Worm (Caenorhabditis elegans) whole organism, L1 larva: ENCODE results near the gene R10E11.5.
A peak's percentile ranks its signal among the peaks of the same experiment; 100 is the strongest.

Source experiments
- C04F5.9 ChIP-seq: sonication (generic microtip); optimal IDR thresholded peaks from 2 replicates; lab custom pipeline; 2016; ENCODE audit warnings: missing genetic modification characterization, missing compliant biosample characterization
- Y116A8C.19 ChIP-seq: sonication (generic microtip); optimal IDR thresholded peaks from 2 replicates; lab custom pipeline; 2016; ENCODE audit warnings: missing compliant biosample characterization, missing genetic modification characterization, borderline replicate concordance
- aly-2 ChIP-seq: fragments of 150-350 bp; optimal IDR thresholded peaks from 2 replicates; lab custom pipeline; 2014; ENCODE audit warnings: missing biosample characterization, missing genetic modification characterization
- ama-1 ChIP-seq: fragments of 150-350 bp; optimal IDR thresholded peaks from 2 replicates; lab custom pipeline; 2014
- ceh-63 ChIP-seq: fragments of 200-800 bp; sonication (Bioruptor generic); optimal IDR thresholded peaks from 2 replicates; lab custom pipeline; 2018; ENCODE audit warnings: mild to moderate bottlenecking, missing genetic modification characterization, missing compliant biosample characterization
- ceh-90 ChIP-seq: sonication (generic microtip); optimal IDR thresholded peaks from 2 replicates; lab custom pipeline; 2016; ENCODE audit warnings: missing genetic modification characterization, missing compliant biosample characterization
- dpl-1 ChIP-seq, 3 experiments: fragments of 150-350 bp in 2 of 3; sonication (generic microtip) in 1 of 3; optimal IDR thresholded peaks; 2 replicates each; lab custom pipeline; 2014 to 2017; ENCODE audit warnings: missing biosample characterization in 3 of 3, missing genetic modification characterization in 3 of 3, missing genetic modification reagents in 3 of 3
- dsc-1 ChIP-seq: sonication (generic microtip); optimal IDR thresholded peaks from 2 replicates; lab custom pipeline; 2016; ENCODE audit warnings: mild to moderate bottlenecking, missing genetic modification characterization, missing compliant biosample characterization
- efl-1 ChIP-seq, 4 experiments: fragments of 150-350 bp; optimal IDR thresholded peaks in 3 of 4; peaks in 1 of 4; 1 replicate in 1 of 4; 2 replicates in 3 of 4; lab custom pipeline; 2014; ENCODE audit warnings: missing biosample characterization in 2 of 4, missing genetic modification characterization in 2 of 4, missing genetic modification reagents in 2 of 4
- efl-3 ChIP-seq: fragments of 200-800 bp; sonication (Bioruptor generic); optimal IDR thresholded peaks from 2 replicates; lab custom pipeline; 2018; ENCODE audit warnings: mild to moderate bottlenecking, missing genetic modification characterization, missing compliant biosample characterization
- egl-27 ChIP-seq, 2 experiments: fragments of 150-350 bp in 1 of 2; sonication (generic microtip); optimal IDR thresholded peaks; 3 replicates each; lab custom pipeline; 2017 to 2018; ENCODE audit warnings: missing biosample characterization in 2 of 2, missing genetic modification characterization in 2 of 2, missing genetic modification reagents in 2 of 2
- ets-5 ChIP-seq: fragments of 200-800 bp; sonication (Bioruptor generic); IDR thresholded peaks from 2 replicates; pipeline ENCODE4 v1.3.6; 2022; ENCODE audit warnings: missing genetic modification characterization, missing compliant biosample characterization
- fkh-4 ChIP-seq: sonication (generic microtip); optimal IDR thresholded peaks from 2 replicates; lab custom pipeline; 2016; ENCODE audit warnings: missing compliant biosample characterization, missing genetic modification characterization, borderline replicate concordance
- fkh-8 ChIP-seq: sonication (generic microtip); optimal IDR thresholded peaks from 2 replicates; lab custom pipeline; 2016; ENCODE audit warnings: mild to moderate bottlenecking, missing genetic modification characterization, missing compliant biosample characterization
- fos-1 ChIP-seq: fragments of 150-350 bp; optimal IDR thresholded peaks from 2 replicates; lab custom pipeline; 2014; ENCODE audit warnings: missing biosample characterization, missing genetic modification characterization
- hlh-17 ChIP-seq: fragments of 200-800 bp; sonication (Bioruptor generic); optimal IDR thresholded peaks from 2 replicates; lab custom pipeline; 2018; ENCODE audit warnings: missing genetic modification characterization, mild to moderate bottlenecking, missing compliant biosample characterization, moderate library complexity, borderline replicate concordance
- hlh-4 ChIP-seq: sonication (generic microtip); optimal IDR thresholded peaks from 2 replicates; lab custom pipeline; 2016; ENCODE audit warnings: mild to moderate bottlenecking, missing genetic modification characterization, missing compliant biosample characterization
- lin-15B ChIP-seq: fragments of 150-350 bp; sonication (generic microtip); optimal IDR thresholded peaks from 3 replicates; lab custom pipeline; 2014; ENCODE audit warnings: missing biosample characterization, missing genetic modification characterization
- lin-35 ChIP-seq, 2 experiments: fragments of 150-350 bp; optimal IDR thresholded peaks; 2 replicates each; lab custom pipeline; 2014; ENCODE audit warnings: missing biosample characterization in 2 of 2, missing genetic modification characterization in 2 of 2, missing genetic modification reagents in 2 of 2
- lin-39 ChIP-seq: fragments of 150-350 bp; optimal IDR thresholded peaks from 2 replicates; lab custom pipeline; 2014; ENCODE audit warnings: missing biosample characterization, missing genetic modification reagents, missing genetic modification characterization
- lir-3 ChIP-seq: sonication (generic microtip); optimal IDR thresholded peaks from 2 replicates; lab custom pipeline; 2016; ENCODE audit warnings: mild to moderate bottlenecking, missing genetic modification characterization, moderate library complexity, missing compliant biosample characterization; ENCODE audit not compliant: poor library complexity
- lsy-2 ChIP-seq, 2 experiments: fragments of 150-350 bp; optimal IDR thresholded peaks; 2 replicates each; lab custom pipeline; 2014; ENCODE audit warnings: missing biosample characterization in 2 of 2, missing genetic modification characterization in 2 of 2
- mdl-1 ChIP-seq, 2 experiments: fragments of 150-350 bp; optimal IDR thresholded peaks; 2 replicates each; lab custom pipeline; 2014 to 2017; ENCODE audit warnings: missing biosample characterization in 2 of 2, missing genetic modification characterization in 2 of 2, inconsistent platforms in 1 of 2
- mef-2 ChIP-seq: fragments of 150-350 bp; optimal IDR thresholded peaks from 2 replicates; lab custom pipeline; 2014; ENCODE audit warnings: missing biosample characterization, missing genetic modification characterization
- nhr-12 ChIP-seq: sonication (generic microtip); optimal IDR thresholded peaks from 2 replicates; lab custom pipeline; 2017; ENCODE audit warnings: missing biosample characterization, missing genetic modification characterization
- nhr-20 ChIP-seq: sonication (generic microtip); optimal IDR thresholded peaks from 2 replicates; lab custom pipeline; 2016; ENCODE audit warnings: mild to moderate bottlenecking, missing genetic modification characterization, missing compliant biosample characterization
- nhr-28 ChIP-seq: fragments of 150-350 bp; optimal IDR thresholded peaks from 2 replicates; lab custom pipeline; 2014; ENCODE audit warnings: missing biosample characterization, missing genetic modification characterization
- nhr-47 ChIP-seq: sonication (generic microtip); optimal IDR thresholded peaks from 2 replicates; lab custom pipeline; 2016; ENCODE audit warnings: mild to moderate bottlenecking, missing genetic modification characterization, moderate library complexity, missing compliant biosample characterization
- nhr-71 ChIP-seq: sonication (generic microtip); optimal IDR thresholded peaks from 2 replicates; lab custom pipeline; 2016; ENCODE audit warnings: mild to moderate bottlenecking, missing genetic modification characterization, moderate library complexity, missing compliant biosample characterization
- nhr-76 ChIP-seq: sonication (generic microtip); optimal IDR thresholded peaks from 2 replicates; lab custom pipeline; 2017; ENCODE audit warnings: missing biosample characterization, missing genetic modification characterization
- nhr-84 ChIP-seq: sonication (generic microtip); optimal IDR thresholded peaks from 2 replicates; lab custom pipeline; 2017; ENCODE audit warnings: missing biosample characterization, missing genetic modification characterization
- nhr-85 ChIP-seq: sonication (generic microtip); peaks from one replicate; lab custom pipeline; 2016; ENCODE audit warnings: missing genetic modification characterization, inconsistent platforms, missing compliant biosample characterization
- nhr-90 ChIP-seq: sonication (generic microtip); optimal IDR thresholded peaks from 2 replicates; lab custom pipeline; 2016; ENCODE audit warnings: mild to moderate bottlenecking, missing genetic modification characterization, missing compliant biosample characterization; ENCODE audit not compliant: poor library complexity
- pax-3 ChIP-seq: fragments of 200-800 bp; sonication (Bioruptor generic); optimal IDR thresholded peaks from 2 replicates; lab custom pipeline; 2018; ENCODE audit warnings: mild to moderate bottlenecking, missing genetic modification characterization, moderate library complexity, missing compliant biosample characterization
- rnt-1 ChIP-seq: sonication (generic microtip); optimal IDR thresholded peaks from 2 replicates; lab custom pipeline; 2016; ENCODE audit warnings: mild to moderate bottlenecking, missing genetic modification characterization, moderate library complexity, missing compliant biosample characterization
- sox-4 ChIP-seq: sonication (generic microtip); optimal IDR thresholded peaks from 2 replicates; lab custom pipeline; 2016; ENCODE audit warnings: missing genetic modification characterization, missing compliant biosample characterization
- sup-37 ChIP-seq: fragments of 200-800 bp; sonication (Bioruptor generic); optimal IDR thresholded peaks from 2 replicates; lab custom pipeline; 2018; ENCODE audit warnings: mild to moderate bottlenecking, missing genetic modification characterization, missing compliant biosample characterization
- swsn-7 ChIP-seq: sonication (generic microtip); optimal IDR thresholded peaks from 2 replicates; lab custom pipeline; 2016; ENCODE audit warnings: missing genetic modification characterization, missing compliant biosample characterization
- tlp-1 ChIP-seq: fragments of 150-350 bp; optimal IDR thresholded peaks from 2 replicates; lab custom pipeline; 2014; ENCODE audit warnings: missing biosample characterization, missing genetic modification characterization
- unc-98 ChIP-seq: fragments of 200-800 bp; sonication (Bioruptor generic); IDR thresholded peaks from 2 replicates; pipeline ENCODE4 v1.3.6; 2022; ENCODE audit warnings: missing genetic modification characterization, missing compliant biosample characterization
- xbp-1 ChIP-seq: sonication (generic microtip); optimal IDR thresholded peaks from 2 replicates; lab custom pipeline; 2016; ENCODE audit warnings: missing genetic modification characterization, missing compliant biosample characterization
- zip-4 ChIP-seq: fragments of 200-800 bp; sonication (Bioruptor generic); optimal IDR thresholded peaks from 2 replicates; lab custom pipeline; 2018; ENCODE audit warnings: mild to moderate bottlenecking, missing genetic modification characterization, moderate library complexity, missing compliant biosample characterization
- ztf-11 ChIP-seq, 2 experiments: sonication (generic microtip); optimal IDR thresholded peaks; 2 replicates each; lab custom pipeline; 2016 to 2017; ENCODE audit warnings: missing genetic modification characterization in 2 of 2, missing biosample characterization in 1 of 2, missing compliant biosample characterization in 1 of 2

The R10E11.5 gene

DNA sequence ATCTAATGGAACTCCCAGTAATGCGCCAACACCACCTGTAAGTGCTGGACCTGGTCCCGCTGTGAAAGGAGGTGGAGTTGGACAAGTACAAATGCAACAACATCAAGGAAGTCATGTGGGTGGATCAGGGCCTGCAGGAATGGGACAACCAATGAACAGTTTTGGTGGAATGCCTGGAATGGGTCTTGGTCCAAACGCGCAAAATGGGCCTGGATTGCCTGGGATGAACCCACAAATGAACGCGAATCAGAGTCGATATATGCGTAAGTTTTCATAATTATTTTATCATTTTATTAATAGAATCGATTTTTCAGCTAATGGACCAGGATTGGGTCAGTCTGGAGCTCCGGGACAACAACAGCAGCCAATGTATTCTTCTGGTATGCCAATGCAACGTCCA is 17.1 kb downstream of the R10E11.5 start:
- no peak for TF ChIP-seq pax-3
- TF ChIP-seq hlh-4 (tag; lab: Kevin White, UChicago), result no peak
- TF ChIP-seq efl-1 (optimal IDR thresholded peaks at IDR 0.05; lab: Kevin White, UChicago), result no peak
- peak in 1 of 2 experiments; percentile 90 for TF ChIP-seq efl-1 (GFP tag; optimal IDR thresholded peaks at IDR 0.05 in 1 of 2; lab: Kevin White, UChicago)
- no peak for TF ChIP-seq ceh-90 (tag; lab: Kevin White, UChicago)
- TF ChIP-seq ztf-11 (tag; optimal IDR thresholded peaks at IDR 0.05; lab: Kevin White, UChicago), result no peak
- TF ChIP-seq Y116A8C.19 (tag; lab: Kevin White, UChicago), result no peak
- no peak for TF ChIP-seq lir-3 (tag; lab: Kevin White, UChicago)

ce11 chrIII:9770590-9770989 is 18.9 kb downstream of the R10E11.5 start:
- TF ChIP-seq efl-1 (optimal IDR thresholded peaks at IDR 0.05; lab: Kevin White, UChicago) (no peak), efl-1 (GFP tag; optimal IDR thresholded peaks at IDR 0.05 in 1 of 2; lab: Kevin White, UChicago) (no peak), zip-4 (no peak), dpl-1 (GFP tag; optimal IDR thresholded peaks at IDR 0.05; lab: Kevin White, UChicago) (no peak), ceh-90 (tag; lab: Kevin White, UChicago) (no peak), nhr-20 (tag; lab: Kevin White, UChicago) (no peak), nhr-85 (tag; lab: Kevin White, UChicago) (no peak), lsy-2 (tag; optimal IDR thresholded peaks at IDR 0.05; lab: Kevin White, UChicago) (no peak), lin-15B (tag; lab: Kevin White, UChicago) (no peak), sup-37 (GFP tag; lab: Kevin White, UChicago) (no peak), ceh-63 (GFP tag; lab: Kevin White, UChicago) (no peak), nhr-84 (no peak), rnt-1 (tag; lab: Kevin White, UChicago) (no peak), egl-27 (tag; optimal IDR thresholded peaks at IDR 0.05; lab: Kevin White, UChicago) (no peak)
- TF ChIP-seq, all 84 proteins: peak for 0

DNA sequence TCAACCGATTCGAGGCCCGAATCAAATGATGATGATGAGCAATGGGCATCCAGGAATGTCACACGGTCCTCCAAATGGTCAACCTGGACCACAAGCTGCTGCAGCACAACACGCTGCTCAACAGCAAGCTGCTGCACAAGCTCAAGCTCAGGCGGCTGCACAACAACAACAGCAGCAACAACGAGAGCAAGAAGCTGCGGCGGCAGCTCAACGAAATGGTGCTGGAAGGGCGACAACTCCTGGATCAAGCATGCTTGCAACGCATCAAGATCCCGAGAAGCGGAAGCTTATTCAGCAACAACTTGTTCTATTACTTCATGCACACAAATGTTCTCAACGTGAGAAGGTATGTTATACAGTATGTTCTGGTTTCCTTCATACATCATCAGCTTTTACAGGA is 21.4 kb downstream of the R10E11.5 start:
- no peak for TF ChIP-seq efl-1 (optimal IDR thresholded peaks at IDR 0.05; lab: Kevin White, UChicago)
- TF ChIP-seq efl-1 (GFP tag; optimal IDR thresholded peaks at IDR 0.05 in 1 of 2; lab: Kevin White, UChicago), result peak in 1 of 2 experiments; percentile 73
- no peak for TF ChIP-seq nhr-47 (tag; lab: Kevin White, UChicago)

- TF ChIP-seq aly-2 (tag; lab: Kevin White, UChicago) (no peak), sup-37 (GFP tag; lab: Kevin White, UChicago) (no peak), nhr-85 (tag; lab: Kevin White, UChicago) (peak; percentile 51), efl-1 (optimal IDR thresholded peaks at IDR 0.05; lab: Kevin White, UChicago) (no peak), efl-1 (GFP tag; optimal IDR thresholded peaks at IDR 0.05 in 1 of 2; lab: Kevin White, UChicago) (peak in 1 of 2 experiments; percentile 30), fos-1 (no peak), nhr-12 (no peak), fkh-8 (no peak)
Observed at ce11 chrIII:9767095-9767494, 22.4 kb downstream of the R10E11.5 start.

DNA sequence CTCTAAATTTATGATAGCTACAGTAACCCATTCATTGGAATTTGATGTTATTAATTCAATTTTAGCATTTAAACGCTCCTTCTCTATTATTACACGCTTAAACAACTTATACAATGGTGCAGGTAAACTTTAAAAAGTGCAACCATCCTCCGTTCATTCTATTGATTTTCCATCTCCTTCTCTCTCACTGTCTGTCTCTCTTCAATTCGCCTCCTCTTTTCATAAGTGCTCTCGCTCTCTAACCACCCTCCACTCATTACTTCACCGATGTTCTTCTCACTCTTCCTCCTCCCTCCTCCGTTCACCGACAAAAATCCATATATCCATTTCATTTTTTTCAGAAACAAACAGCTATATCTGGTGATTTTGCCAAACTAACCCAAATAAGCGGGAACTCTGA is 23.3 kb downstream of the R10E11.5 start, which contains the start of gene cbp-1:
TSS of gene cbp-1 (plus strand) at position 335 of the 400 bp plus-strand sequence.
- no peak for TF ChIP-seq hlh-17 (GFP tag; lab: Kevin White, UChicago)
- TF ChIP-seq mdl-1 (tag; optimal IDR thresholded peaks at IDR 0.05; lab: Kevin White, UChicago), result peak in 1 of 2 experiments; percentile 44
- no peak for TF ChIP-seq nhr-28 (tag; lab: Kevin White, UChicago)
- no peak for TF ChIP-seq C04F5.9 (tag; lab: Kevin White, UChicago)
- TF ChIP-seq nhr-71, result peak; percentile 63
- TF ChIP-seq mef-2 (tag; lab: Kevin White, UChicago), result no peak
- no peak for TF ChIP-seq fkh-8
- peak; percentile 25 for TF ChIP-seq xbp-1
- peak; percentile 14 to 26 for TF ChIP-seq lin-35 (GFP tag; optimal IDR thresholded peaks at IDR 0.05; lab: Kevin White, UChicago)
- TF ChIP-seq unc-98 (GFP tag; lab: Robert Waterston, UW), result no peak
- no peak for TF ChIP-seq nhr-76
- TF ChIP-seq fkh-4 (tag; lab: Kevin White, UChicago), result no peak
- TF ChIP-seq dsc-1 (tag; lab: Kevin White, UChicago), result peak; percentile 57
- TF ChIP-seq efl-3 (GFP tag; lab: Kevin White, UChicago), result no peak
- TF ChIP-seq ama-1 (lab: Kevin White, UChicago), result peak; percentile 72
- TF ChIP-seq nhr-20 (tag; lab: Kevin White, UChicago), result peak; percentile 36
- TF ChIP-seq lin-39, result peak; percentile 13
- no peak for TF ChIP-seq ceh-90 (tag; lab: Kevin White, UChicago)
- peak; percentile 38 for TF ChIP-seq nhr-90 (tag; lab: Kevin White, UChicago)
- TF ChIP-seq aly-2 (tag; lab: Kevin White, UChicago), result peak; percentile 48
- TF ChIP-seq sox-4 (tag; lab: Kevin White, UChicago), result no peak
- TF ChIP-seq ets-5 (GFP tag; lab: Robert Waterston, UW), result no peak
- TF ChIP-seq fos-1, result peak; percentile 8
- TF ChIP-seq swsn-7 (tag; lab: Kevin White, UChicago), result peak; percentile 64
- TF ChIP-seq tlp-1 (tag; lab: Kevin White, UChicago), result no peak
